Worm (Caenorhabditis elegans) whole organism, L4 larva: ENCODE measurements around the gene swm-1.

Experiments used
- D1046.2 ChIP-seq: fragments of 200-800 bp; sonication (Bioruptor generic); IDR thresholded peaks from 2 replicates; pipeline ENCODE4 v1.3.6; 2022; ENCODE audit warnings: missing genetic modification characterization, missing compliant biosample characterization
- F26F4.8 ChIP-seq: fragments of 200-800 bp; sonication (Bioruptor generic); conservative IDR thresholded peaks from 2 replicates; pipeline ENCODE4 v1.3.6; 2022; ENCODE audit warnings: missing genetic modification characterization, missing compliant biosample characterization
- T26A8.4 ChIP-seq: fragments of 200-800 bp; sonication (Bioruptor generic); IDR thresholded peaks from 2 replicates; pipeline ENCODE4 v1.3.6; 2022; ENCODE audit warnings: missing genetic modification characterization, missing compliant biosample characterization
- aha-1 ChIP-seq: fragments of 150-350 bp; peaks from one replicate; lab custom pipeline; 2014; ENCODE audit warnings: missing biosample characterization, missing genetic modification characterization
- ceh-20 ChIP-seq: fragments of 200-800 bp; sonication (Bioruptor generic); IDR thresholded peaks from 2 replicates; pipeline ENCODE4 v1.3.6; 2022; ENCODE audit warnings: missing genetic modification reagents, missing genetic modification characterization, missing compliant biosample characterization
- ceh-62 ChIP-seq: sonication (generic microtip); optimal IDR thresholded peaks from 2 replicates; lab custom pipeline; 2017; ENCODE audit warnings: missing biosample characterization, missing genetic modification characterization
- ceh-82 ChIP-seq: sonication (generic microtip); optimal IDR thresholded peaks from 2 replicates; lab custom pipeline; 2017; ENCODE audit warnings: missing biosample characterization, missing genetic modification characterization
- ctbp-1 ChIP-seq: fragments of 200-800 bp; sonication (Bioruptor generic); IDR thresholded peaks from 2 replicates; pipeline ENCODE4 v1.3.6; 2022; ENCODE audit warnings: missing genetic modification reagents, missing genetic modification characterization, missing compliant biosample characterization
- daf-12 ChIP-seq: fragments of 150-350 bp; optimal IDR thresholded peaks from 2 replicates; lab custom pipeline; 2014; ENCODE audit warnings: missing biosample characterization, missing genetic modification reagents, missing genetic modification characterization
- daf-16 ChIP-seq, 3 experiments: sonication (generic microtip); optimal IDR thresholded peaks; 2 replicates each; lab custom pipeline; 2016 to 2017; ENCODE audit warnings: missing genetic modification characterization in 3 of 3, missing genetic modification reagents in 3 of 3, mild to moderate bottlenecking in 2 of 3, missing compliant biosample characterization in 2 of 3, missing biosample characterization in 1 of 3, moderate library complexity in 1 of 3
- daf-8 ChIP-seq: fragments of 200-800 bp; sonication (Bioruptor generic); IDR thresholded peaks from 2 replicates; pipeline ENCODE4 v1.3.6; 2022; ENCODE audit warnings: missing genetic modification characterization, missing compliant biosample characterization
- dmd-8 ChIP-seq: fragments of 200-800 bp; sonication (Bioruptor generic); IDR thresholded peaks from 2 replicates; pipeline ENCODE4 v1.3.6; 2022; ENCODE audit warnings: missing genetic modification characterization, missing compliant biosample characterization
- dmd-9 ChIP-seq: fragments of 200-800 bp; sonication (Bioruptor generic); IDR thresholded peaks from 2 replicates; pipeline ENCODE4 v1.3.6; 2022; ENCODE audit warnings: missing genetic modification reagents, missing genetic modification characterization, missing compliant biosample characterization
- dve-1 ChIP-seq: sonication (generic microtip); optimal IDR thresholded peaks from 2 replicates; lab custom pipeline; 2017; ENCODE audit warnings: antibody characterized with exemption, mild to moderate bottlenecking, missing genetic modification characterization, missing compliant biosample characterization; ENCODE audit not compliant: insufficient read depth
- hif-1 ChIP-seq, 2 experiments: sonication (generic microtip); optimal IDR thresholded peaks; 2 replicates each; lab custom pipeline; 2016 to 2017; ENCODE audit warnings: missing compliant biosample characterization in 2 of 2, missing genetic modification characterization in 2 of 2, missing genetic modification reagents in 2 of 2, missing genotype in 2 of 2, mild to moderate bottlenecking in 1 of 2
- hlh-11 ChIP-seq: fragments of 200-800 bp; sonication (Bioruptor generic); optimal IDR thresholded peaks from 2 replicates; lab custom pipeline; 2018; ENCODE audit warnings: mild to moderate bottlenecking, missing genetic modification characterization, missing compliant biosample characterization
- hlh-30 ChIP-seq: sonication (generic microtip); optimal IDR thresholded peaks from 2 replicates; lab custom pipeline; 2017; ENCODE audit warnings: antibody characterized with exemption, mild to moderate bottlenecking, missing genetic modification characterization, missing compliant biosample characterization; ENCODE audit not compliant: insufficient read depth
- jun-1 ChIP-seq: fragments of 150-350 bp; optimal IDR thresholded peaks from 2 replicates; lab custom pipeline; 2014; ENCODE audit warnings: missing biosample characterization, missing genetic modification reagents, missing genetic modification characterization
- lim-7 ChIP-seq: fragments of 200-800 bp; sonication (Bioruptor generic); IDR thresholded peaks from 2 replicates; pipeline ENCODE4 v1.3.6; 2022; ENCODE audit warnings: missing genetic modification characterization, missing compliant biosample characterization
- lin-39 ChIP-seq: fragments of 150-350 bp; optimal IDR thresholded peaks from 2 replicates; lab custom pipeline; 2014; ENCODE audit warnings: missing biosample characterization, missing genetic modification reagents, missing genetic modification characterization
- lsy-2 ChIP-seq, 2 experiments: fragments of 150-350 bp in 1 of 2; sonication (generic microtip) in 1 of 2; optimal IDR thresholded peaks; 2 replicates each; lab custom pipeline; 2014 to 2017; ENCODE audit warnings: missing biosample characterization in 2 of 2, missing genetic modification characterization in 2 of 2
- madf-5 ChIP-seq, 2 experiments: fragments of 200-800 bp; sonication (Bioruptor generic); IDR thresholded peaks; 2 replicates each; pipeline ENCODE4 v1.3.6; 2022; ENCODE audit warnings: missing compliant biosample characterization in 2 of 2, missing genetic modification characterization in 2 of 2
- mes-2 ChIP-seq: sonication (generic microtip); optimal IDR thresholded peaks from 2 replicates; lab custom pipeline; 2016; ENCODE audit warnings: missing genotype, mild to moderate bottlenecking, missing genetic modification characterization, missing compliant biosample characterization; ENCODE audit not compliant: poor library complexity, severe bottlenecking
- mxl-2 ChIP-seq: fragments of 200-800 bp; sonication (Bioruptor generic); conservative IDR thresholded peaks from 2 replicates; pipeline ENCODE4 v1.3.6; 2022; ENCODE audit warnings: missing genetic modification reagents, missing genetic modification characterization, missing compliant biosample characterization
- mxl-3 ChIP-seq: fragments of 200-800 bp; sonication (Bioruptor generic); optimal IDR thresholded peaks from 2 replicates; lab custom pipeline; 2018; ENCODE audit warnings: mild to moderate bottlenecking, missing genetic modification characterization, missing compliant biosample characterization
- nhr-11 ChIP-seq: fragments of 150-350 bp; optimal IDR thresholded peaks from 2 replicates; lab custom pipeline; 2014; ENCODE audit warnings: missing biosample characterization, missing genetic modification characterization
- nhr-28 ChIP-seq: fragments of 150-350 bp; optimal IDR thresholded peaks from 2 replicates; lab custom pipeline; 2014; ENCODE audit warnings: missing biosample characterization, missing genetic modification characterization
- nhr-42 ChIP-seq: fragments of 200-800 bp; sonication (Bioruptor generic); IDR thresholded peaks from 2 replicates; pipeline ENCODE4 v1.3.6; 2022; ENCODE audit warnings: missing genetic modification characterization, missing compliant biosample characterization
- nhr-48 ChIP-seq: sonication (generic microtip); optimal IDR thresholded peaks from 2 replicates; lab custom pipeline; 2016; ENCODE audit warnings: mild to moderate bottlenecking, missing genetic modification characterization, missing compliant biosample characterization
- nhr-77 ChIP-seq: fragments of 150-350 bp; optimal IDR thresholded peaks from 2 replicates; lab custom pipeline; 2014; ENCODE audit warnings: missing biosample characterization, missing genetic modification characterization
- pha-4 ChIP-seq, 2 experiments: fragments of 150-350 bp in 1 of 2; fragments of 200-800 bp in 1 of 2; sonication (Bioruptor generic) in 1 of 2; IDR thresholded peaks in 1 of 2; optimal IDR thresholded peaks in 1 of 2; 2 replicates each; pipeline versions ENCODE4 v1.3.6 to Lab custom; 2014 to 2022; ENCODE audit warnings: missing genetic modification characterization in 2 of 2, missing genetic modification reagents in 2 of 2, missing biosample characterization in 1 of 2, missing compliant biosample characterization in 1 of 2
- pqm-1 ChIP-seq: sonication (generic microtip); optimal IDR thresholded peaks from 2 replicates; lab custom pipeline; 2017; ENCODE audit warnings: missing biosample characterization, missing genetic modification characterization
- skn-1 ChIP-seq: fragments of 150-350 bp; optimal IDR thresholded peaks from 2 replicates; lab custom pipeline; 2014; ENCODE audit warnings: missing biosample characterization, missing genetic modification characterization
- snpc-1.2 ChIP-seq: fragments of 200-800 bp; sonication (Bioruptor generic); IDR thresholded peaks from 2 replicates; pipeline ENCODE4 v1.3.6; 2022; ENCODE audit warnings: missing genetic modification reagents, missing genetic modification characterization, missing compliant biosample characterization
- tag-97 ChIP-seq: fragments of 200-800 bp; sonication (Bioruptor generic); IDR thresholded peaks from 2 replicates; pipeline ENCODE4 v1.3.6; 2022; ENCODE audit warnings: missing genetic modification characterization, missing compliant biosample characterization
- tra-1 ChIP-seq: fragments of 200-800 bp; sonication (Bioruptor generic); IDR thresholded peaks from 2 replicates; pipeline ENCODE4 v1.3.6; 2022; ENCODE audit warnings: missing genetic modification reagents, missing genetic modification characterization, missing compliant biosample characterization
- unc-39 ChIP-seq: sonication (generic microtip); optimal IDR thresholded peaks from 2 replicates; lab custom pipeline; 2017; ENCODE audit warnings: missing biosample characterization, missing genetic modification characterization
- unc-62 ChIP-seq, 3 experiments: fragments of 150-350 bp in 1 of 3; sonication (generic microtip); optimal IDR thresholded peaks in 2 of 3; peaks in 1 of 3; 1 replicate in 1 of 3; 2 replicates in 2 of 3; lab custom pipeline; 2014 to 2017; ENCODE audit warnings: missing biosample characterization in 3 of 3, missing genetic modification characterization in 3 of 3, missing genetic modification reagents in 3 of 3, missing genotype in 1 of 3
- vab-7 ChIP-seq: fragments of 200-800 bp; sonication (Bioruptor generic); IDR thresholded peaks from 2 replicates; pipeline ENCODE4 v1.3.6; 2022; ENCODE audit warnings: missing genetic modification reagents, missing genetic modification characterization, missing compliant biosample characterization
- zip-11 ChIP-seq: fragments of 200-800 bp; sonication (Bioruptor generic); IDR thresholded peaks from 2 replicates; pipeline ENCODE4 v1.3.6; 2022; ENCODE audit warnings: missing genetic modification characterization, missing compliant biosample characterization
- zip-2 ChIP-seq: fragments of 150-350 bp; optimal IDR thresholded peaks from 2 replicates; lab custom pipeline; 2014; ENCODE audit warnings: missing biosample characterization, missing genetic modification characterization
- ztf-11 ChIP-seq: fragments of 150-350 bp; optimal IDR thresholded peaks from 2 replicates; lab custom pipeline; 2014; ENCODE audit warnings: missing biosample characterization, missing genetic modification characterization

Gene swm-1

ce11 chrV:9081410-9081809 lies 26.7 kb upstream of the swm-1 start:
- TF ChIP-seq pha-4 (GFP tag; IDR thresholded peaks at IDR 0.05; lab: Robert Waterston, UW) (no peak), pha-4 (tag; optimal IDR thresholded peaks at IDR 0.05; lab: Kevin White, UChicago) (peak; percentile 62), nhr-28 (tag; lab: Kevin White, UChicago) (peak; percentile 38), ztf-11 (tag; lab: Kevin White, UChicago) (no peak), hlh-30 (peak; percentile 29), tra-1 (GFP tag; lab: Robert Waterston, UW) (no peak), lim-7 (GFP tag; lab: Robert Waterston, UW) (no peak), D1046.2 (GFP tag; lab: Robert Waterston, UW) (no peak), hif-1 (tag; optimal IDR thresholded peaks at IDR 0.05; lab: Kevin White, UChicago) (peak in 1 of 2 experiments; percentile 16), vab-7 (GFP tag; lab: Robert Waterston, UW) (no peak), ceh-62 (no peak), ctbp-1 (GFP tag; lab: Robert Waterston, UW) (no peak), mxl-3 (GFP tag; lab: Kevin White, UChicago) (no peak), tag-97 (GFP tag; lab: Robert Waterston, UW) (no peak), snpc-1.2 (no peak), aha-1 (tag; lab: Kevin White, UChicago) (peak; percentile 65), nhr-42 (GFP tag; lab: Robert Waterston, UW) (no peak), nhr-48 (tag; lab: Kevin White, UChicago) (no peak), unc-39 (no peak), T26A8.4 (no peak), zip-2 (tag; lab: Kevin White, UChicago) (no peak), ceh-82 (no peak), unc-62 (GFP tag; optimal IDR thresholded peaks at IDR 0.05 in 1 of 2; lab: Kevin White, UChicago) (no peak), unc-62 (tag; optimal IDR thresholded peaks at IDR 0.05; lab: Kevin White, UChicago) (no peak), dmd-8 (no peak), hlh-11 (tag; lab: Kevin White, UChicago) (peak; percentile 57), nhr-77 (peak; percentile 4), lsy-2 (tag; optimal IDR thresholded peaks at IDR 0.05; lab: Kevin White, UChicago) (no peak), ceh-20 (no peak), mxl-2 (GFP tag; lab: Robert Waterston, UW) (no peak), dve-1 (peak; percentile 70), zip-11 (GFP tag; lab: Robert Waterston, UW) (no peak), pqm-1 (tag; lab: Kevin White, UChicago) (peak; percentile 44), F26F4.8 (GFP tag; lab: Robert Waterston, UW) (no peak), dmd-9 (GFP tag; lab: Robert Waterston, UW) (no peak), skn-1 (tag; lab: Kevin White, UChicago) (no peak), mes-2 (tag; lab: Kevin White, UChicago) (no peak), jun-1 (no peak), lin-39 (no peak), daf-12 (no peak), daf-16 (GFP tag; optimal IDR thresholded peaks at IDR 0.05; lab: Kevin White, UChicago) (no peak), daf-16 (tag; optimal IDR thresholded peaks at IDR 0.05; lab: Kevin White, UChicago) (peak; percentile 71), madf-5 (GFP tag; IDR thresholded peaks at IDR 0.05; lab: Robert Waterston, UW) (no peak), daf-8 (GFP tag; lab: Robert Waterston, UW) (no peak), nhr-11 (tag; lab: Kevin White, UChicago) (no peak)
